Worm (Caenorhabditis elegans): ENCODE results near the gene str-163.

Gene str-163

ce11 chrIV:4953887-4954286 is at the start of gene str-163:
Gene str-163, plus strand, starts transcription at chrIV:4954187.
- TF ChIP-seq eyg-1 (tag; optimal IDR thresholded peaks at IDR 0.05) (no peak), pha-4 (tag; optimal IDR thresholded peaks at IDR 0.05) (no peak), madf-2 (tag; optimal IDR thresholded peaks at IDR 0.05) (no peak), dve-1 (tag; optimal IDR thresholded peaks at IDR 0.05) (no peak), pqm-1 (tag; optimal IDR thresholded peaks at IDR 0.05) (no peak), ref-2 (tag; optimal IDR thresholded peaks at IDR 0.05) (no peak), ttx-3 (tag; optimal IDR thresholded peaks at IDR 0.05) (no peak), ceh-30 (tag; optimal IDR thresholded peaks at IDR 0.05) (no peak), ceh-22 (tag; optimal IDR thresholded peaks at IDR 0.05) (no peak), ahr-1 (tag; optimal IDR thresholded peaks at IDR 0.05) (no peak), C08G9.2 (tag; optimal IDR thresholded peaks at IDR 0.05) (no peak), pax-1 (tag; optimal IDR thresholded peaks at IDR 0.05) (no peak), hlh-6 (tag; optimal IDR thresholded peaks at IDR 0.05) (no peak), lin-11 (tag; optimal IDR thresholded peaks at IDR 0.05) (no peak), unc-42 (tag; optimal IDR thresholded peaks at IDR 0.05) (no peak)

- no peak for TF ChIP-seq C38D4.7 (GFP tag; optimal IDR thresholded peaks at IDR 0.05)
- TF ChIP-seq Y22D7AL.16 (tag; optimal IDR thresholded peaks at IDR 0.05): no peak
- TF ChIP-seq lin-11 (tag; optimal IDR thresholded peaks at IDR 0.05): no peak
- TF ChIP-seq T23F11.4 (GFP tag; optimal IDR thresholded peaks at IDR 0.05): no peak
- no peak for TF ChIP-seq madf-2 (tag; optimal IDR thresholded peaks at IDR 0.05)
- TF ChIP-seq syd-9 (tag; optimal IDR thresholded peaks at IDR 0.05): no peak
- TF ChIP-seq hlh-8 (tag; optimal IDR thresholded peaks at IDR 0.05): no peak
- no peak for TF ChIP-seq che-1 (tag; optimal IDR thresholded peaks at IDR 0.05)
- no peak for TF ChIP-seq eyg-1 (tag; optimal IDR thresholded peaks at IDR 0.05)
- TF ChIP-seq ceh-9 (tag; optimal IDR thresholded peaks at IDR 0.05): no peak
- TF ChIP-seq unc-42 (tag; optimal IDR thresholded peaks at IDR 0.05): no peak
- TF ChIP-seq nfya-1 (tag; optimal IDR thresholded peaks at IDR 0.05): no peak
- no peak for TF ChIP-seq ceh-22 (tag; optimal IDR thresholded peaks at IDR 0.05)
- TF ChIP-seq fax-1 (tag; optimal IDR thresholded peaks at IDR 0.05): no peak
- no peak for TF ChIP-seq pat-9 (tag; optimal IDR thresholded peaks at IDR 0.05)
- TF ChIP-seq ceh-34 (tag; optimal IDR thresholded peaks at IDR 0.05): no peak
Observed at ce11 chrIV:4905645-4906135, 48.3 kb upstream of the str-163 start, which contains the start of gene T08B6.4. Gene T08B6.4, plus strand, starts transcription at chrIV:4905695.

- no peak for TF ChIP-seq ceh-34 (tag; optimal IDR thresholded peaks at IDR 0.05)
- no peak for TF ChIP-seq gmeb-2 (tag; optimal IDR thresholded peaks at IDR 0.05)
- no peak for TF ChIP-seq unc-42 (tag; optimal IDR thresholded peaks at IDR 0.05)
- TF ChIP-seq sox-2 (GFP tag; IDR thresholded peaks at IDR 0.05): no peak
- TF ChIP-seq ceh-6 (GFP tag; optimal IDR thresholded peaks at IDR 0.05): no peak
- TF ChIP-seq sdc-2 (tag; optimal IDR thresholded peaks at IDR 0.05): no peak
- TF ChIP-seq fkh-6 (tag; optimal IDR thresholded peaks at IDR 0.05): no peak
- TF ChIP-seq elt-2 (tag; optimal IDR thresholded peaks at IDR 0.05): no peak
- TF ChIP-seq ceh-2 (tag; optimal IDR thresholded peaks at IDR 0.05): no peak
- no peak for TF ChIP-seq F13H6.1 (tag; optimal IDR thresholded peaks at IDR 0.05)
- no peak for TF ChIP-seq K09A11.1 (tag; optimal IDR thresholded peaks at IDR 0.05; ENCODE audit: insufficient read depth)
- TF ChIP-seq madf-2 (tag; optimal IDR thresholded peaks at IDR 0.05): no peak
- TF ChIP-seq hlh-8 (tag; optimal IDR thresholded peaks at IDR 0.05): no peak
Observed at ce11 chrIV:4909039-4909438, 44.9 kb upstream of the str-163 start, which contains the start of gene str-159. Gene str-159, plus strand, starts transcription at chrIV:4909339.

- TF ChIP-seq rnt-1 (tag; optimal IDR thresholded peaks at IDR 0.05): no peak
- TF ChIP-seq tbx-2 (tag; optimal IDR thresholded peaks at IDR 0.05): no peak
- no peak for TF ChIP-seq ref-2 (tag; optimal IDR thresholded peaks at IDR 0.05)
- no peak for TF ChIP-seq nhr-11 (tag; optimal IDR thresholded peaks at IDR 0.05)
- TF ChIP-seq sdc-2 (tag; optimal IDR thresholded peaks at IDR 0.05): no peak
- no peak for TF ChIP-seq K09A11.1 (tag; optimal IDR thresholded peaks at IDR 0.05; ENCODE audit: insufficient read depth)
- no peak for TF ChIP-seq dve-1 (tag; optimal IDR thresholded peaks at IDR 0.05)
- no peak for TF ChIP-seq ceh-48 (tag; optimal IDR thresholded peaks at IDR 0.05)
- no peak for TF ChIP-seq odd-2 (tag; optimal IDR thresholded peaks at IDR 0.05)
- TF ChIP-seq pax-1 (tag; optimal IDR thresholded peaks at IDR 0.05): no peak
- no peak for TF ChIP-seq unc-55 (GFP tag; optimal IDR thresholded peaks at IDR 0.05)
- no peak for TF ChIP-seq hlh-6 (tag; optimal IDR thresholded peaks at IDR 0.05)
- no peak for TF ChIP-seq lim-6 (tag; optimal IDR thresholded peaks at IDR 0.05)
- no peak for TF ChIP-seq npax-4 (tag; optimal IDR thresholded peaks at IDR 0.05)
- TF ChIP-seq pha-4 (tag; optimal IDR thresholded peaks at IDR 0.05): no peak
- no peak for TF ChIP-seq unc-3 (GFP tag; conservative IDR thresholded peaks at IDR 0.05)
- no peak for TF ChIP-seq unc-3 (tag; optimal IDR thresholded peaks at IDR 0.05)
Observed at ce11 chrIV:4913090-4913489, 40.9 kb upstream of the str-163 start, which contains the start of gene str-156. Gene str-156, plus strand, starts transcription at chrIV:4913390.

Data from whole organism, late embryonic.